Worm (Caenorhabditis elegans) whole organism, L2 larva: ENCODE results near the gene R04E5.7.

Source experiments
- ama-1 ChIP-seq: fragments of 150-350 bp; optimal IDR thresholded peaks from 2 replicates; lab custom pipeline; 2018; ENCODE audit warnings: inconsistent platforms
- lin-39 ChIP-seq: fragments of 150-350 bp; optimal IDR thresholded peaks from 2 replicates; lab custom pipeline; 2014; ENCODE audit warnings: missing biosample characterization, missing genetic modification reagents, missing genetic modification characterization
- nhr-23 ChIP-seq: fragments of 150-350 bp; optimal IDR thresholded peaks from 2 replicates; lab custom pipeline; 2014; ENCODE audit warnings: missing biosample characterization, missing genetic modification reagents, missing genetic modification characterization
- skn-1 ChIP-seq: sonication (generic microtip); optimal IDR thresholded peaks from 2 replicates; lab custom pipeline; 2017; ENCODE audit warnings: missing biosample characterization, missing genetic modification characterization
- unc-39 ChIP-seq: fragments of 150-350 bp; optimal IDR thresholded peaks from 2 replicates; lab custom pipeline; 2014; ENCODE audit warnings: missing biosample characterization, missing genetic modification characterization

DNA sequence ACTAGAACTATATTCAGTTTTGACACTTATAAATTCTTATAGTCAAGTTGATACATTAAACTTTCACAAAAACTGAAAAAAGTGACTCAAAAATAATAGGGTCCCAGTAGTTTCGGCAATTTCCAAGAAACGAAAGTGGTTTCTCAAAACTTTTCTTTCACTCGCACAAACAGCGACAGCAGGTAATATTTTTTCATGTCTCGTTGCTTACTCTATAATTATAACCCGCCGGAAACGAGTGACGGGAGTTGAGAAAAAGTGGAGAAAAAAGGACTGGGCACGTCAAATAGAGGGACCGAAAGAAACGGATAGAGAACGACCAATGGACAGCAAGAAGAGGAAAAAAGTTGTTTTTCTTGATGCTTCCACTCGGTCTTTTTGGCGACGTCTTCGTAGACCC lies 2.9 kb upstream of the R04E5.7 start:
- TF ChIP-seq unc-39 (tag; lab: Kevin White, UChicago) (no peak), lin-39 (tag; lab: Kevin White, UChicago) (no peak), skn-1 (tag; lab: Kevin White, UChicago) (no peak), ama-1 (lab: Kevin White, UChicago) (no peak), nhr-23 (no peak)
